Fruit fly (Drosophila melanogaster): ENCODE measurements around the gene RpL17.

The RpL17 gene

DNA sequence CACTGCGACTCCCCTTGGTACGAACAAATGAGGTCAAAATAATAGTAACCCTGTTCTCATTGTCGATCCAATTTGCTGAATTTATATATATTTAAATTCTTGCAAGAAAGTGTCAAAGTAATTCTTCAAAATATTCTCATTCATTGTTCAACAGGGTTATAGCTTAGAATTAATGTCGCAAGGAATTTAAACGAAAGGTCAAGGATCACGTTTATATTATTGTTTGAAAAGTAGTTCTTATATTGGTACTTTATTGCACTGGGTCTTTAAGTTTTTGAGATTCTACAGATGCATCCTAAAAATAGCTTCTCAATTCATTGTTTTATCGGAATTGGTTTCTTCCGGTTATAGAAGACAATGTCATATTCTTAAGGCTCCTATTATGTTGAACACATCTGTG is 40.1 kb downstream of the RpL17 start:
- no peak for TF ChIP-seq Hand (GFP tag; optimal IDR thresholded peaks at IDR 0.05)
- TF ChIP-seq bsh (GFP tag; optimal IDR thresholded peaks at IDR 0.05) = peak in 1 of 2 experiments; percentile 24
- TF ChIP-seq gsb (GFP tag; IDR thresholded peaks at IDR 0.05) = no peak
- no peak for TF ChIP-seq CG4282 (GFP tag; optimal IDR thresholded peaks at IDR 0.05)

DNA sequence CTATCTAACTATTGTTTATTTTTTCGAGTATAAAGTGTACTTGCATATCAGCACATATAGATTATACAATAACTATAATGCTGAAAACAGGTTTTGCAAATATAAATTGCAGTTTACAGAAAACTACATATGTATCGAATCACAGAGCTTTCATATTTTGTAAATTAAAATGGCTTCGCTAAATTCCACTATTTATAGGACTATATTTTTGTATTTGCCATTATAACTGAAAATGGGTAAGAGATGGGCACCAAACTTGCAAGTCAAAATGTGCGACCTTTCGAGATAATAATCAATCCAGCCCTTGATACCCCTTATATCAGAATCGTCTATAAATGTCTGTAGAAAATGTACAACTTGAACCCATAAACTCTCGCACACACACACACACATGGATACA is 40.8 kb downstream of the RpL17 start:
- TF ChIP-seq bcd (GFP tag; optimal IDR thresholded peaks at IDR 0.05) (no peak), CG12104 (GFP tag; optimal IDR thresholded peaks at IDR 0.05) (no peak), Ssrp (tag; optimal IDR thresholded peaks at IDR 0.05) (peak; percentile 5), E2f1 (GFP tag; IDR thresholded peaks at IDR 0.05) (no peak), schlank (tag; optimal IDR thresholded peaks at IDR 0.05) (no peak), sens (GFP tag) (peak; percentile 78), bsh (GFP tag; optimal IDR thresholded peaks at IDR 0.05) (no peak), pum (GFP tag; optimal IDR thresholded peaks at IDR 0.05) (no peak), Pdp1 (GFP tag; optimal IDR thresholded peaks at IDR 0.05) (peak in 1 of 2 experiments; percentile 4), H15 (GFP tag; IDR thresholded peaks at IDR 0.05) (no peak), her (GFP tag; optimal IDR thresholded peaks at IDR 0.05) (no peak), CG12659 (GFP tag; optimal IDR thresholded peaks at IDR 0.05) (no peak), Vsx1 (GFP tag; optimal IDR thresholded peaks at IDR 0.05) (no peak), CG11456 (GFP tag; IDR thresholded peaks at IDR 0.05) (no peak), ac (GFP tag; optimal IDR thresholded peaks at IDR 0.05) (no peak), cad (GFP tag; optimal IDR thresholded peaks at IDR 0.05) (no peak), B-H1 (GFP tag; IDR thresholded peaks at IDR 0.05) (no peak), CG43689 (GFP tag; IDR thresholded peaks at IDR 0.05) (no peak), tx (GFP tag; optimal IDR thresholded peaks at IDR 0.05) (no peak), Oli (tag; optimal IDR thresholded peaks at IDR 0.05) (no peak), NC2β (GFP tag; optimal IDR thresholded peaks at IDR 0.05) (no peak), mirr (GFP tag; optimal IDR thresholded peaks at IDR 0.05) (no peak), CG11504 (tag; optimal IDR thresholded peaks at IDR 0.05) (no peak), CG3407 (GFP tag; optimal IDR thresholded peaks at IDR 0.05) (no peak), YL-1 (GFP tag; optimal IDR thresholded peaks at IDR 0.05) (no peak), kah (GFP tag; optimal IDR thresholded peaks at IDR 0.05) (no peak), CG11560 (tag; IDR thresholded peaks at IDR 0.05) (no peak), CG7839 (tag; optimal IDR thresholded peaks at IDR 0.05) (no peak), Fer2 (tag; optimal IDR thresholded peaks at IDR 0.05) (no peak), eve (GFP tag; optimal IDR thresholded peaks at IDR 0.05) (peak in 1 of 2 experiments; percentile 31), lola (GFP tag; optimal IDR thresholded peaks at IDR 0.05) (peak in 1 of 3 experiments; percentile 19), Ravus (GFP tag; IDR thresholded peaks at IDR 0.05) (no peak), CG31224 (GFP tag; IDR thresholded peaks at IDR 0.05) (no peak), nerfin-1 (tag; optimal IDR thresholded peaks at IDR 0.05) (no peak), CG17385 (GFP tag; optimal IDR thresholded peaks at IDR 0.05) (peak; percentile 22), CG4424 (GFP tag; optimal IDR thresholded peaks at IDR 0.05) (no peak), MESR4 (GFP tag; optimal IDR thresholded peaks at IDR 0.05) (no peak), tin (GFP tag; optimal IDR thresholded peaks at IDR 0.05) (no peak), Gsc (GFP tag; IDR thresholded peaks at IDR 0.05) (no peak), gem (tag; optimal IDR thresholded peaks at IDR 0.05) (peak; percentile 18), Sox100B (GFP tag; optimal IDR thresholded peaks at IDR 0.05) (peak; percentile 22), Hand (GFP tag; optimal IDR thresholded peaks at IDR 0.05) (no peak), twi (tag; optimal IDR thresholded peaks at IDR 0.05) (no peak), CG18599 (GFP tag; optimal IDR thresholded peaks at IDR 0.05) (no peak), CG7556 (GFP tag; optimal IDR thresholded peaks at IDR 0.05) (peak; percentile 12), scrt (GFP tag; optimal IDR thresholded peaks at IDR 0.05) (no peak), fd96Cb (tag; optimal IDR thresholded peaks at IDR 0.05) (peak; percentile 18)

Measured in whole organism, embryonic.